Worm (Caenorhabditis elegans) whole organism, young adult: Measurements from ENCODE around the gene rad-23.

ENCODE experiments used
- F23B12.7 ChIP-seq: sonication (generic microtip); optimal IDR thresholded peaks from 2 replicates; lab custom pipeline; 2017; ENCODE audit warnings: missing genetic modification characterization, mild to moderate bottlenecking, missing compliant biosample characterization, antibody characterized with exemption, moderate library complexity; ENCODE audit not compliant: insufficient read depth
- K11D2.4 ChIP-seq: fragments of 200-800 bp; sonication (Bioruptor generic); IDR thresholded peaks from 2 replicates; pipeline ENCODE4 v1.3.6; 2022; ENCODE audit warnings: missing genetic modification reagents, missing genetic modification characterization, missing compliant biosample characterization
- ccch-3 ChIP-seq: fragments of 200-800 bp; sonication (Bioruptor generic); optimal IDR thresholded peaks from 2 replicates; lab custom pipeline; 2018; ENCODE audit warnings: mild to moderate bottlenecking, missing genetic modification characterization, missing compliant biosample characterization
- ceh-27 ChIP-seq: fragments of 200-800 bp; sonication (Bioruptor generic); optimal IDR thresholded peaks from 2 replicates; lab custom pipeline; 2018; ENCODE audit warnings: mild to moderate bottlenecking, missing genetic modification characterization, moderate library complexity, missing compliant biosample characterization
- gei-17 ChIP-seq: fragments of 200-800 bp; sonication (Bioruptor generic); optimal IDR thresholded peaks from 2 replicates; lab custom pipeline; 2018; ENCODE audit warnings: mild to moderate bottlenecking, missing genetic modification characterization, missing compliant biosample characterization

ce11 chrII:11632689-11633088 is 19.8 kb downstream of the rad-23 start:
- TF ChIP-seq ccch-3 (GFP tag; lab: Kevin White, UChicago) = no peak
- no peak for TF ChIP-seq K11D2.4 (GFP tag; lab: Robert Waterston, UW)
- peak; percentile 21 for TF ChIP-seq ceh-27 (GFP tag; lab: Kevin White, UChicago)
- no peak for TF ChIP-seq gei-17 (GFP tag; lab: Kevin White, UChicago)
- TF ChIP-seq F23B12.7 (tag; lab: Kevin White, UChicago) = no peak
